In the genomic region with DNA sequence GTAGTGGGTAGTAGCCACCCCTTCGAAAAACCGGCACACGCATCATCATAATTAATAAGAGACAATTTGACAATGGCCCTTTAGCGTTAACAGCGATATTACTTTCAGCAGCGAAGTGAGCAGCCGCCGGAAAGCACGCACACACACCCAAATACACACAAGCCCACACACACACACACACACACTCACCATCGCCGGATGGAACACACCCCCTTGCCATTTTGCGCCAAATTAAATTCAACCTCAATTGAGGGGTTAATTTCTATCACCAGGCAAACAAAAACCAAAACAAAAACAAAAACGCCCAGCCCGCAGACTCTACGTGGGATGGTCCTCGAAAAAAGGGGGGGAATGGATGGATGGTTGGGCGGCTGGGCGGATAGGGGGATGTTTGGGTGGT, we compare ENCODE assay signal across 2 fruit fly cellular contexts.
A peak's percentile ranks its signal among the peaks of the same experiment; 100 is the strongest.
TF ChIP-seq lines count a peak whose summit lies in the region.

No protein-coding gene starts in this region.

- no peak for TF ChIP-seq CTCF in whole organism, embryonic (GFP tag; optimal IDR thresholded peaks at IDR 0.05; lab: Kevin White, UChicago)

TF ChIP-seq in whole organism, embryonic, 481 proteins besides CTCF, POLR2A, EP300 and RAD21:
- TF ChIP-seq CG11456 (GFP tag; IDR thresholded peaks at IDR 0.05; lab: Robert Waterston, UW): no peak
- TF ChIP-seq CG10543 (GFP tag; optimal IDR thresholded peaks at IDR 0.05; lab: Kevin White, UChicago): no peak
- no peak for TF ChIP-seq Aef1 (GFP tag; IDR thresholded peaks at IDR 0.05; lab: Robert Waterston, UW)
- peak; percentile 52 for TF ChIP-seq pros (GFP tag; optimal IDR thresholded peaks at IDR 0.05; lab: Kevin White, UChicago)
- no peak for TF ChIP-seq Hsf (GFP tag; optimal IDR thresholded peaks at IDR 0.05; lab: Kevin White, UChicago)
- TF ChIP-seq Nf-YC (tag; optimal IDR thresholded peaks at IDR 0.05; lab: Kevin White, UChicago): peak; percentile 34
- no peak for TF ChIP-seq CG7745 (tag; optimal IDR thresholded peaks at IDR 0.05; lab: Kevin White, UChicago)
- TF ChIP-seq Hey (tag; optimal IDR thresholded peaks at IDR 0.05; lab: Kevin White, UChicago): peak; percentile 90
- no peak for TF ChIP-seq gfzf (GFP tag; optimal IDR thresholded peaks at IDR 0.05; lab: Kevin White, UChicago)
- no peak for TF ChIP-seq D (optimal IDR thresholded peaks at IDR 0.05; lab: Kevin White, UChicago)
- peak; percentile 10 for TF ChIP-seq D (GFP tag; optimal IDR thresholded peaks at IDR 0.05; lab: Kevin White, UChicago)
- TF ChIP-seq gt (GFP tag; IDR thresholded peaks at IDR 0.05; lab: Robert Waterston, UW): no peak
- no peak for TF ChIP-seq Hr51 (GFP tag; optimal IDR thresholded peaks at IDR 0.05; lab: Kevin White, UChicago)
- peak; percentile 10 for TF ChIP-seq Ets65A (GFP tag; lab: Kevin White, UChicago)
- no peak for TF ChIP-seq bowl (GFP tag; IDR thresholded peaks at IDR 0.05; lab: Robert Waterston, UW)
- peak; percentile 87 for TF ChIP-seq abd-A (tag; optimal IDR thresholded peaks at IDR 0.05; lab: Kevin White, UChicago)
- TF ChIP-seq run (tag; optimal IDR thresholded peaks at IDR 0.05; lab: Kevin White, UChicago): peak; percentile 63
- TF ChIP-seq CG11560 (tag; IDR thresholded peaks at IDR 0.05; lab: Robert Waterston, UW): no peak
- peak; percentile 56 for TF ChIP-seq cg (GFP tag; optimal IDR thresholded peaks at IDR 0.05; lab: Kevin White, UChicago)
- no peak for TF ChIP-seq CG1233 (GFP tag; optimal IDR thresholded peaks at IDR 0.05; lab: Kevin White, UChicago)

TF ChIP-seq in whole organism, wandering third instar larva, 38 proteins besides CTCF, POLR2A, EP300 and RAD21:
- peak; percentile 58 for TF ChIP-seq Dfd (GFP tag; optimal IDR thresholded peaks at IDR 0.05; lab: Kevin White, UChicago)
- TF ChIP-seq OdsH (GFP tag; optimal IDR thresholded peaks at IDR 0.05; lab: Kevin White, UChicago): no peak

Comparison
In these comparisons a context has a peak if more than half of its experiments do, and no peak if none do; other contexts are left out.
1. Of the 10 proteins assayed by ChIP-seq in both whole organism, embryonic and whole organism, wandering third instar larva: peak only in whole organism, embryonic: none; only in whole organism, wandering third instar larva: Dfd; in both: none; in neither: 9.